Worm (Caenorhabditis elegans) whole organism, L1 larva: Measurements from ENCODE around the gene mtl-1.

Source experiments
- C04F5.9 ChIP-seq: sonication (generic microtip); optimal IDR thresholded peaks from 2 replicates; lab custom pipeline; 2016; ENCODE audit warnings: missing genetic modification characterization, missing compliant biosample characterization
- C16A3.4 ChIP-seq: fragments of 150-350 bp; optimal IDR thresholded peaks from 2 replicates; lab custom pipeline; 2014; ENCODE audit warnings: missing biosample characterization, missing genetic modification characterization
- C34B4.2 ChIP-seq: sonication (generic microtip); optimal IDR thresholded peaks from 2 replicates; lab custom pipeline; 2017; ENCODE audit warnings: mild to moderate bottlenecking, missing genetic modification characterization, missing compliant biosample characterization
- Y116A8C.19 ChIP-seq: sonication (generic microtip); optimal IDR thresholded peaks from 2 replicates; lab custom pipeline; 2016; ENCODE audit warnings: missing compliant biosample characterization, missing genetic modification characterization, borderline replicate concordance
- aha-1 ChIP-seq: fragments of 150-350 bp; optimal IDR thresholded peaks from 2 replicates; lab custom pipeline; 2014; ENCODE audit warnings: missing biosample characterization, missing genetic modification characterization
- alr-1 ChIP-seq: fragments of 200-800 bp; sonication (Bioruptor generic); optimal IDR thresholded peaks from 2 replicates; lab custom pipeline; 2018; ENCODE audit warnings: borderline replicate concordance, mild to moderate bottlenecking, missing genetic modification characterization, missing compliant biosample characterization
- aly-2 ChIP-seq: fragments of 150-350 bp; optimal IDR thresholded peaks from 2 replicates; lab custom pipeline; 2014; ENCODE audit warnings: missing biosample characterization, missing genetic modification characterization
- blmp-1 ChIP-seq: fragments of 150-350 bp; optimal IDR thresholded peaks from 2 replicates; lab custom pipeline; 2014; ENCODE audit warnings: missing biosample characterization, missing genetic modification characterization
- ceh-8 ChIP-seq: fragments of 200-800 bp; sonication (Bioruptor generic); optimal IDR thresholded peaks from 2 replicates; lab custom pipeline; 2018; ENCODE audit warnings: mild to moderate bottlenecking, missing genetic modification characterization, moderate library complexity, missing compliant biosample characterization
- ceh-82 ChIP-seq, 3 experiments: fragments of 150-350 bp in 1 of 3; sonication (generic microtip) in 2 of 3; optimal IDR thresholded peaks; 2 replicates each; lab custom pipeline; 2014 to 2017; ENCODE audit warnings: missing biosample characterization in 3 of 3, missing genetic modification characterization in 3 of 3
- ceh-88 ChIP-seq: fragments of 200-800 bp; sonication (Bioruptor generic); IDR thresholded peaks from 2 replicates; pipeline ENCODE4 v1.3.6; 2022; ENCODE audit warnings: missing genetic modification characterization, missing compliant biosample characterization
- ceh-90 ChIP-seq: sonication (generic microtip); optimal IDR thresholded peaks from 2 replicates; lab custom pipeline; 2016; ENCODE audit warnings: missing genetic modification characterization, missing compliant biosample characterization
- ces-1 ChIP-seq: fragments of 150-350 bp; optimal IDR thresholded peaks from 2 replicates; lab custom pipeline; 2014; ENCODE audit warnings: missing biosample characterization, missing genetic modification reagents, missing genetic modification characterization
- dpl-1 ChIP-seq, 3 experiments: fragments of 150-350 bp in 2 of 3; sonication (generic microtip) in 1 of 3; optimal IDR thresholded peaks; 2 replicates each; lab custom pipeline; 2014 to 2017; ENCODE audit warnings: missing biosample characterization in 3 of 3, missing genetic modification characterization in 3 of 3, missing genetic modification reagents in 3 of 3
- efl-1 ChIP-seq, 4 experiments: fragments of 150-350 bp; optimal IDR thresholded peaks in 3 of 4; peaks in 1 of 4; 1 replicate in 1 of 4; 2 replicates in 3 of 4; lab custom pipeline; 2014; ENCODE audit warnings: missing biosample characterization in 2 of 4, missing genetic modification characterization in 2 of 4, missing genetic modification reagents in 2 of 4
- efl-3 ChIP-seq: fragments of 200-800 bp; sonication (Bioruptor generic); optimal IDR thresholded peaks from 2 replicates; lab custom pipeline; 2018; ENCODE audit warnings: mild to moderate bottlenecking, missing genetic modification characterization, missing compliant biosample characterization
- elt-3 ChIP-seq, 6 experiments: fragments of 150-350 bp in 1 of 6; sonication (generic microtip); optimal IDR thresholded peaks; 2 replicates each; lab custom pipeline; 2017 to 2018; ENCODE audit warnings: missing biosample characterization in 6 of 6, missing genetic modification characterization in 6 of 6, inconsistent platforms in 1 of 6
- fkh-10 ChIP-seq: sonication (generic microtip); optimal IDR thresholded peaks from 2 replicates; lab custom pipeline; 2017; ENCODE audit warnings: missing biosample characterization, missing genetic modification reagents, missing genetic modification characterization
- fkh-4 ChIP-seq: sonication (generic microtip); optimal IDR thresholded peaks from 2 replicates; lab custom pipeline; 2016; ENCODE audit warnings: missing compliant biosample characterization, missing genetic modification characterization, borderline replicate concordance
- fos-1 ChIP-seq: fragments of 150-350 bp; optimal IDR thresholded peaks from 2 replicates; lab custom pipeline; 2014; ENCODE audit warnings: missing biosample characterization, missing genetic modification characterization
- hlh-17 ChIP-seq: fragments of 200-800 bp; sonication (Bioruptor generic); optimal IDR thresholded peaks from 2 replicates; lab custom pipeline; 2018; ENCODE audit warnings: missing genetic modification characterization, mild to moderate bottlenecking, missing compliant biosample characterization, moderate library complexity, borderline replicate concordance
- hlh-4 ChIP-seq: sonication (generic microtip); optimal IDR thresholded peaks from 2 replicates; lab custom pipeline; 2016; ENCODE audit warnings: mild to moderate bottlenecking, missing genetic modification characterization, missing compliant biosample characterization
- hpl-2 ChIP-seq: fragments of 150-350 bp; optimal IDR thresholded peaks from 2 replicates; lab custom pipeline; 2014; ENCODE audit warnings: missing biosample characterization, missing genetic modification reagents, missing genetic modification characterization
- lin-13 ChIP-seq: fragments of 150-350 bp; optimal IDR thresholded peaks from 2 replicates; lab custom pipeline; 2014; ENCODE audit warnings: missing biosample characterization, missing genetic modification reagents, missing genetic modification characterization
- lin-15B ChIP-seq: fragments of 150-350 bp; sonication (generic microtip); optimal IDR thresholded peaks from 3 replicates; lab custom pipeline; 2014; ENCODE audit warnings: missing biosample characterization, missing genetic modification characterization
- lin-35 ChIP-seq, 2 experiments: fragments of 150-350 bp; optimal IDR thresholded peaks; 2 replicates each; lab custom pipeline; 2014; ENCODE audit warnings: missing biosample characterization in 2 of 2, missing genetic modification characterization in 2 of 2, missing genetic modification reagents in 2 of 2
- lin-39 ChIP-seq: fragments of 150-350 bp; optimal IDR thresholded peaks from 2 replicates; lab custom pipeline; 2014; ENCODE audit warnings: missing biosample characterization, missing genetic modification reagents, missing genetic modification characterization
- lir-3 ChIP-seq: sonication (generic microtip); optimal IDR thresholded peaks from 2 replicates; lab custom pipeline; 2016; ENCODE audit warnings: mild to moderate bottlenecking, missing genetic modification characterization, moderate library complexity, missing compliant biosample characterization; ENCODE audit not compliant: poor library complexity
- lsy-2 ChIP-seq, 2 experiments: fragments of 150-350 bp; optimal IDR thresholded peaks; 2 replicates each; lab custom pipeline; 2014; ENCODE audit warnings: missing biosample characterization in 2 of 2, missing genetic modification characterization in 2 of 2
- nhr-12 ChIP-seq: sonication (generic microtip); optimal IDR thresholded peaks from 2 replicates; lab custom pipeline; 2017; ENCODE audit warnings: missing biosample characterization, missing genetic modification characterization
- nhr-19 ChIP-seq: fragments of 200-800 bp; sonication (Bioruptor generic); conservative IDR thresholded peaks from 2 replicates; pipeline ENCODE4 v1.3.6; 2022; ENCODE audit warnings: missing genetic modification characterization, missing compliant biosample characterization
- nhr-28 ChIP-seq: fragments of 150-350 bp; optimal IDR thresholded peaks from 2 replicates; lab custom pipeline; 2014; ENCODE audit warnings: missing biosample characterization, missing genetic modification characterization
- nhr-85 ChIP-seq: sonication (generic microtip); peaks from one replicate; lab custom pipeline; 2016; ENCODE audit warnings: missing genetic modification characterization, inconsistent platforms, missing compliant biosample characterization
- pag-3 ChIP-seq: sonication (generic microtip); optimal IDR thresholded peaks from 2 replicates; lab custom pipeline; 2017; ENCODE audit warnings: missing genetic modification characterization, mild to moderate bottlenecking, missing compliant biosample characterization, antibody characterized with exemption, borderline replicate concordance; ENCODE audit not compliant: insufficient read depth
- pax-3 ChIP-seq: fragments of 200-800 bp; sonication (Bioruptor generic); optimal IDR thresholded peaks from 2 replicates; lab custom pipeline; 2018; ENCODE audit warnings: mild to moderate bottlenecking, missing genetic modification characterization, moderate library complexity, missing compliant biosample characterization
- pqm-1 ChIP-seq: sonication (generic microtip); optimal IDR thresholded peaks from 3 replicates; lab custom pipeline; 2017; ENCODE audit warnings: missing biosample characterization, missing genetic modification characterization
- snu-23 ChIP-seq: sonication (generic microtip); optimal IDR thresholded peaks from 2 replicates; lab custom pipeline; 2016; ENCODE audit warnings: missing genetic modification characterization, missing compliant biosample characterization
- sox-4 ChIP-seq: sonication (generic microtip); optimal IDR thresholded peaks from 2 replicates; lab custom pipeline; 2016; ENCODE audit warnings: missing genetic modification characterization, missing compliant biosample characterization
- swsn-7 ChIP-seq: sonication (generic microtip); optimal IDR thresholded peaks from 2 replicates; lab custom pipeline; 2016; ENCODE audit warnings: missing genetic modification characterization, missing compliant biosample characterization
- tbx-2 ChIP-seq: sonication (generic microtip); optimal IDR thresholded peaks from 2 replicates; lab custom pipeline; 2016; ENCODE audit warnings: missing genetic modification characterization, missing compliant biosample characterization
- tlp-1 ChIP-seq: fragments of 150-350 bp; optimal IDR thresholded peaks from 2 replicates; lab custom pipeline; 2014; ENCODE audit warnings: missing biosample characterization, missing genetic modification characterization
- unc-30 ChIP-seq: sonication (generic microtip); optimal IDR thresholded peaks from 2 replicates; lab custom pipeline; 2017; ENCODE audit warnings: missing biosample characterization, missing genetic modification characterization
- unc-62 ChIP-seq: fragments of 150-350 bp; optimal IDR thresholded peaks from 2 replicates; lab custom pipeline; 2014; ENCODE audit warnings: missing biosample characterization, missing genetic modification reagents, missing genetic modification characterization
- unc-86 ChIP-seq: sonication (generic microtip); optimal IDR thresholded peaks from 2 replicates; lab custom pipeline; 2016; ENCODE audit warnings: missing genetic modification characterization, missing compliant biosample characterization
- unc-98 ChIP-seq: fragments of 200-800 bp; sonication (Bioruptor generic); IDR thresholded peaks from 2 replicates; pipeline ENCODE4 v1.3.6; 2022; ENCODE audit warnings: missing genetic modification characterization, missing compliant biosample characterization
- vab-15 ChIP-seq: sonication (generic microtip); optimal IDR thresholded peaks from 2 replicates; lab custom pipeline; 2017; ENCODE audit warnings: missing genotype, mild to moderate bottlenecking, missing genetic modification characterization, missing compliant biosample characterization
- zip-4 ChIP-seq: fragments of 200-800 bp; sonication (Bioruptor generic); optimal IDR thresholded peaks from 2 replicates; lab custom pipeline; 2018; ENCODE audit warnings: mild to moderate bottlenecking, missing genetic modification characterization, moderate library complexity, missing compliant biosample characterization
- ztf-4 ChIP-seq: fragments of 150-350 bp; optimal IDR thresholded peaks from 2 replicates; lab custom pipeline; 2014; ENCODE audit warnings: missing biosample characterization, missing genetic modification characterization

mtl-1 gene

DNA sequence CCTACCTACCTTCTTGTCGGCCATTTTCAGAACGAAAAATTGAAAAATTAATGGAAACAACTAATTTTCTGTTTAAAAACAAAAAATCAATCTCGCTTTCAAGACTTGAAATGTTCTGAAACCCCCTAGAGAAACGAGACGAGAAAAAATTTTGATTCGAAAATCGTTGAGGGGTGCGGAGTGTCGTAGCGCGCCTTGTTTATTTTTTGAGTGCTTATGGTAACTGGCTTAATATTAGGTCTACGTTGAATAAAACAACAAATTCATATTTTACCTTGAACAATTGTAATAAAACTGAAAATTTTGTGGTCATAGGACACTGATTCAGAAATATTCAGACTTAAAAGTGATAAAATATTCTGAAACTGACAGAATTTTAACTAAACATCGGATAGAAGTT is 18.8 kb upstream of the mtl-1 start, which contains the start of gene sna-1:
TSS of gene sna-1 (minus strand) at position 218 of the 400 bp plus-strand sequence.
- peak; percentile 20 for TF ChIP-seq lin-15B (tag; lab: Kevin White, UChicago)
- peak; percentile 7 for TF ChIP-seq snu-23 (GFP tag; lab: Kevin White, UChicago)
- TF ChIP-seq lin-35 (GFP tag; optimal IDR thresholded peaks at IDR 0.05; lab: Kevin White, UChicago), result peak in 1 of 2 experiments; percentile 33
- no peak for TF ChIP-seq C04F5.9 (tag; lab: Kevin White, UChicago)
- TF ChIP-seq dpl-1 (GFP tag; optimal IDR thresholded peaks at IDR 0.05; lab: Kevin White, UChicago), result peak in 1 of 3 experiments; percentile 24
- peak in 1 of 2 experiments; percentile 6 for TF ChIP-seq efl-1 (optimal IDR thresholded peaks at IDR 0.05; lab: Kevin White, UChicago)
- peak; percentile 4 to 66 for TF ChIP-seq efl-1 (GFP tag; optimal IDR thresholded peaks at IDR 0.05 in 1 of 2; lab: Kevin White, UChicago)
- TF ChIP-seq pax-3, result no peak
- TF ChIP-seq aha-1, result no peak
- peak in 1 of 2 experiments; percentile 44 for TF ChIP-seq lsy-2 (tag; optimal IDR thresholded peaks at IDR 0.05; lab: Kevin White, UChicago)

DNA sequence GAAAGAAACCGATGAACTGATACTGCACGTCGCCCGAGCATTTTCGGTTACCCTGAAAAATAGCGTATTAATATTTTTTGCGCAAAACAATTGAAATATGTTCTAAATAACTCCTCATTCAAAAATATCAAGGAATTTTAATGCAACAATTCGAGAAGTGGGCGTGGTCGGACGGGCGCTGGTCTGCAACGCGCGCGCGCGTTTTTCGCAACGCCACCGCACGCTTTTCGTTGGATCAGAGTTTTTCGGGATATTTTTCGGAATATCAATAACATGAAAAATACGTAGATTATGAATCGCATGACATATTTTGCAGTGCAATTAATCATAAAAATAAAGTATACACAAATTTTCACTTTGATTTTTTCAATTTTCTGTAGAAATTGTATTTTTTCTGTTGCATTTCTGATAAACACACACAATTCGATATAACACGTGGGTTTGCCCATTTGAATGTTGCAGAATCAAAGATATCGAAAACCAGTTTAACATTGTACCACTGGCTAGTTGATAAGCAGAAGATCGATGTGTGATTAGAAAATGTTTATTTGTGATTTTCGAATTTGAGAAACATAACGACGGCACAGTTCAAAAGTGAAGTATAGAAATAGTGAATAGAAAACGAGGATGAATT is 17.5 kb upstream of the mtl-1 start, which contains the start of gene dlst-1:
TSS of gene dlst-1 (minus strand) at position 52 of the 634 bp plus-strand sequence.
- peak; percentile 30 to 48 (median 40) for TF ChIP-seq ceh-82 (tag; optimal IDR thresholded peaks at IDR 0.05; lab: Kevin White, UChicago)
- no peak for TF ChIP-seq unc-62 (GFP tag; lab: Kevin White, UChicago)
- TF ChIP-seq pax-3, result no peak
- no peak for TF ChIP-seq fos-1
- TF ChIP-seq elt-3 (tag; optimal IDR thresholded peaks at IDR 0.05; lab: Kevin White, UChicago), result peak in 1 of 6 experiments; percentile 32
- TF ChIP-seq lsy-2 (tag; optimal IDR thresholded peaks at IDR 0.05; lab: Kevin White, UChicago), result peak; percentile 41 to 46
- peak; percentile 66 for TF ChIP-seq tbx-2 (tag; lab: Kevin White, UChicago)
- TF ChIP-seq aha-1, result no peak
- TF ChIP-seq sox-4 (tag; lab: Kevin White, UChicago), result peak; percentile 20
- no peak for TF ChIP-seq fkh-10 (GFP tag; lab: Kevin White, UChicago)
- no peak for TF ChIP-seq hlh-4 (tag; lab: Kevin White, UChicago)
- TF ChIP-seq nhr-85 (tag; lab: Kevin White, UChicago), result peak; percentile 80
- TF ChIP-seq ceh-90, result no peak
- TF ChIP-seq lin-39 (tag; lab: Kevin White, UChicago), result no peak
- TF ChIP-seq nhr-19 (GFP tag; lab: Robert Waterston, UW), result peak; percentile 45
- peak in 1 of 2 experiments; percentile 17 for TF ChIP-seq lin-35 (GFP tag; optimal IDR thresholded peaks at IDR 0.05; lab: Kevin White, UChicago)
- TF ChIP-seq lir-3 (tag; lab: Kevin White, UChicago), result no peak
- peak; percentile 65 for TF ChIP-seq swsn-7 (tag; lab: Kevin White, UChicago)
- peak; percentile 0 for TF ChIP-seq blmp-1 (tag; lab: Kevin White, UChicago)
- no peak for TF ChIP-seq hpl-2
- no peak for TF ChIP-seq ces-1 (GFP tag; lab: Kevin White, UChicago)
- TF ChIP-seq nhr-12 (tag; lab: Kevin White, UChicago), result no peak
- no peak for TF ChIP-seq pqm-1 (tag; lab: Kevin White, UChicago)
- TF ChIP-seq vab-15 (tag; lab: Kevin White, UChicago), result no peak
- TF ChIP-seq dpl-1 (GFP tag; optimal IDR thresholded peaks at IDR 0.05; lab: Kevin White, UChicago), result peak in 2 of 3 experiments; percentile 42 to 43
- TF ChIP-seq fkh-4 (tag; lab: Kevin White, UChicago), result no peak
- TF ChIP-seq pag-3 (tag; lab: Kevin White, UChicago), result no peak
- TF ChIP-seq alr-1 (tag; lab: Kevin White, UChicago), result no peak
- TF ChIP-seq ceh-88 (GFP tag; lab: Robert Waterston, UW), result no peak
- peak; percentile 47 for TF ChIP-seq C16A3.4 (tag; lab: Kevin White, UChicago)
- peak; percentile 22 for TF ChIP-seq aly-2 (tag; lab: Kevin White, UChicago)
- TF ChIP-seq hlh-17 (GFP tag; lab: Kevin White, UChicago), result no peak
- peak; percentile 36 for TF ChIP-seq unc-86 (tag; lab: Kevin White, UChicago)
- no peak for TF ChIP-seq zip-4 (GFP tag; lab: Kevin White, UChicago)
- no peak for TF ChIP-seq ceh-8 (GFP tag; lab: Kevin White, UChicago)
- no peak for TF ChIP-seq nhr-28 (tag; lab: Kevin White, UChicago)
- TF ChIP-seq efl-3 (GFP tag; lab: Kevin White, UChicago), result no peak
- no peak for TF ChIP-seq unc-98
- TF ChIP-seq tlp-1 (tag; lab: Kevin White, UChicago), result no peak
- no peak for TF ChIP-seq C34B4.2 (tag; lab: Kevin White, UChicago)
- TF ChIP-seq unc-30 (tag; lab: Kevin White, UChicago), result no peak
- TF ChIP-seq ztf-4 (tag; lab: Kevin White, UChicago), result no peak
- TF ChIP-seq lin-15B (tag; lab: Kevin White, UChicago), result no peak
- no peak for TF ChIP-seq lin-13
- no peak for TF ChIP-seq Y116A8C.19 (tag; lab: Kevin White, UChicago)
